Worm (Caenorhabditis elegans): ENCODE measurements around the gene clec-221.

The clec-221 gene

DNA sequence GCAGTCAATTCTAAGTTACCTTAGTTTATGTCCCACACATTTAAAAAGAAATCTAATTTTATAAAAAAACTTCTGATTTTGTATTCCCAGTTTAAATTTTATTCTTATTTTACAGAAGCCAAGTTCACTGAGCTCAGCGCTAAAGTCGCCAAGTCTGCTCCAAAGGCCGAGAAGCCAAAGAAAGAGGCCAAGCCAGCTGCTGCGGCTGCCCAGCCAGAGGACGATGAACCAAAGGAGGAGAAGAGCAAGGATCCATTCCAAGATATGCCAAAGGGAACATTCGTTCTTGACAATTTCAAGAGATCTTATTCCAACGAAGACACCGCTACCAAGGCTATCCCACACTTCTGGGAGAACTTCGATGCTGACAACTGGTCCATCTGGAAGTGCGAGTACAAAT lies 12.6 kb upstream of the clec-221 start:
- TF ChIP-seq unc-39 (tag; optimal IDR thresholded peaks at IDR 0.05), result no peak
- TF ChIP-seq ham-2 (GFP tag; optimal IDR thresholded peaks at IDR 0.05), result no peak
- TF ChIP-seq M03D4.4 (tag; optimal IDR thresholded peaks at IDR 0.05), result no peak

DNA sequence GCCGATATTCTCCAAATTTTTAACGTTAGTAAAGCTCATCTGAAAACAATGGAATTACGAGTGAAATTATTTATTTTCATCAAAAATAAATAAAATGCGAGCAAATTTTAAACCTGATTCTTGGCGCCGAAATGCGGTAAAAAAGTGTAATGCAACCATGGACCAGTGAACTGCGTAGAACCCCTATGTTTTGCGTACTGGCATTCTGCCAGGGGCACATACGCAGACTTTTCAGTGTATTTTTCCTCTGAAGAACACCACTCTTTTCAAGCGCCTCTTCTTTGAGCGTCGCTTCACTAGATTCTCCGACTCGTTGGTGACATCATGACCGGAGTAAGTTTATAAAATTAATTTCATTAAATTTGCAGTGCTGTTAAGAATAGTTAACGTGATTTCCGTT lies 11.3 kb upstream of the clec-221 start, which contains the start of the genes ctf-4 and eef-1G:
ctf-4 (minus strand) TSS at position 39 of the 400 bp plus-strand sequence.
eef-1G (plus strand) TSS at position 219 of the 400 bp plus-strand sequence.
- TF ChIP-seq drap-1 (GFP tag; optimal IDR thresholded peaks at IDR 0.05), result peak; percentile 39
- TF ChIP-seq cnd-1 (tag; optimal IDR thresholded peaks at IDR 0.05), result peak; percentile 47
- TF ChIP-seq mep-1 (tag; optimal IDR thresholded peaks at IDR 0.05), result peak; percentile 98
- TF ChIP-seq unc-120 (tag; optimal IDR thresholded peaks at IDR 0.05; ENCODE audit: poor library complexity, severe bottlenecking), result peak; percentile 23
- peak; percentile 94 for TF ChIP-seq nhr-237 (tag; optimal IDR thresholded peaks at IDR 0.05)
- TF ChIP-seq bed-3 (GFP tag; optimal IDR thresholded peaks at IDR 0.05), result no peak
- TF ChIP-seq pha-4 (tag; optimal IDR thresholded peaks at IDR 0.05), result peak; percentile 97
- TF ChIP-seq nhr-12 (tag; optimal IDR thresholded peaks at IDR 0.05), result no peak
- TF ChIP-seq lsy-2 (tag; optimal IDR thresholded peaks at IDR 0.05), result no peak
- TF ChIP-seq mls-2 (tag; optimal IDR thresholded peaks at IDR 0.05), result no peak
- TF ChIP-seq zip-8 (tag; optimal IDR thresholded peaks at IDR 0.05), result no peak
- TF ChIP-seq sem-2 (GFP tag; optimal IDR thresholded peaks at IDR 0.05), result no peak
- TF ChIP-seq M03D4.4 (tag; optimal IDR thresholded peaks at IDR 0.05), result peak; percentile 53
- TF ChIP-seq ham-2 (GFP tag; optimal IDR thresholded peaks at IDR 0.05), result peak; percentile 20
- peak; percentile 81 for TF ChIP-seq hlh-1 (tag; optimal IDR thresholded peaks at IDR 0.05)
- TF ChIP-seq sptf-1 (tag; optimal IDR thresholded peaks at IDR 0.05), result no peak
- TF ChIP-seq unc-39 (tag; optimal IDR thresholded peaks at IDR 0.05), result no peak
- TF ChIP-seq lin-13 (tag; optimal IDR thresholded peaks at IDR 0.05), result peak; percentile 96
- TF ChIP-seq unc-62 (GFP tag; optimal IDR thresholded peaks at IDR 0.05), result no peak
- TF ChIP-seq elt-3 (tag; optimal IDR thresholded peaks at IDR 0.05), result peak; percentile 62

DNA sequence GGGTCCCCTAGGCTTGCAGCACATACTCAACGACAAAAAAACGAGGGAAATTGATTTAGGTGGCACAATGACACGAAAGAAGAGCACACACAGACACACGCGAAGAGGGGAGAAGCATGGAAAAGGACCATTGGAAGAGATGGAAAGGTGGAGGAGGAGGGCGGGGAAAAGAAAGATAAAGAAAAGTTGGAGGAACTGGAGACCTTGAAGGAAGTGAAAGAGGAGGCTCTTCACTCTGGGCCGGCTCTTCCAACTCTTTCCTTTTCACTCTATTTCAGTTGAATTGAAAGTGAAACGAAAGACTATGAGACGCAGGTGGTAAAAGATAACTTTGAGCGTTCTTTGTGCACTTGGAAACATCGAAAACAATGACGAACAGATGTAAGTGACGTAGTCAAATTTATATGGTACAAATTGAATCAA lies 7.2 kb upstream of the clec-221 start:
- peak; percentile 43 for TF ChIP-seq drap-1 (GFP tag; optimal IDR thresholded peaks at IDR 0.05)
- TF ChIP-seq ces-1 (GFP tag; optimal IDR thresholded peaks at IDR 0.05), result peak; percentile 80
- peak; percentile 24 for TF ChIP-seq mls-2 (tag; optimal IDR thresholded peaks at IDR 0.05)
- no peak for TF ChIP-seq unc-62 (GFP tag; optimal IDR thresholded peaks at IDR 0.05)
- TF ChIP-seq tbx-8 (GFP tag; optimal IDR thresholded peaks at IDR 0.05), result no peak
- TF ChIP-seq bed-3 (GFP tag; optimal IDR thresholded peaks at IDR 0.05), result no peak
- peak; percentile 88 for TF ChIP-seq unc-120 (tag; optimal IDR thresholded peaks at IDR 0.05; ENCODE audit: poor library complexity, severe bottlenecking)
- peak; percentile 26 for TF ChIP-seq sptf-1 (tag; optimal IDR thresholded peaks at IDR 0.05)

DNA sequence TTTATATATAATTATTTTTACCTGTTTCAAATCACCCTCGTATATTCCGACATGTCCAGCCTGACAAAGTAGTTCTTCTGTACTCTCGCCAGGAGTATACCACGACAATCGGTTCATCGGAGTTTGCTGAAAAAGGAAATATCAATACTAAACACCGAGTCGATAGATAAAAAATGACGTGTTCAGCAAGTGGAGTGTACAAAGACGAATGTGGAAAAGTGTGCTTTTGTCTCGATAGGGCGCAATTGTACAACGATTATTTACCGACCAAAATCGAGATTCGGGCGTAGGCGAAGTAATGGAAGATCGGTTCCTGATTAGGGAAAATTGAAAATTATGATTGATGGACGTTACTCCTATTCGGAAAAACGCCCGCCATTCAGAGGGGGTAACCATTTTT lies 6.3 kb upstream of the clec-221 start, which contains the start of gene vps-36:
vps-36 (minus strand) TSS at position 126 of the 400 bp plus-strand sequence.
- TF ChIP-seq ceh-43 (GFP tag; optimal IDR thresholded peaks at IDR 0.05) (no peak), sem-2 (GFP tag; optimal IDR thresholded peaks at IDR 0.05) (no peak), elt-3 (tag; optimal IDR thresholded peaks at IDR 0.05) (no peak), mep-1 (tag; optimal IDR thresholded peaks at IDR 0.05) (no peak)

DNA sequence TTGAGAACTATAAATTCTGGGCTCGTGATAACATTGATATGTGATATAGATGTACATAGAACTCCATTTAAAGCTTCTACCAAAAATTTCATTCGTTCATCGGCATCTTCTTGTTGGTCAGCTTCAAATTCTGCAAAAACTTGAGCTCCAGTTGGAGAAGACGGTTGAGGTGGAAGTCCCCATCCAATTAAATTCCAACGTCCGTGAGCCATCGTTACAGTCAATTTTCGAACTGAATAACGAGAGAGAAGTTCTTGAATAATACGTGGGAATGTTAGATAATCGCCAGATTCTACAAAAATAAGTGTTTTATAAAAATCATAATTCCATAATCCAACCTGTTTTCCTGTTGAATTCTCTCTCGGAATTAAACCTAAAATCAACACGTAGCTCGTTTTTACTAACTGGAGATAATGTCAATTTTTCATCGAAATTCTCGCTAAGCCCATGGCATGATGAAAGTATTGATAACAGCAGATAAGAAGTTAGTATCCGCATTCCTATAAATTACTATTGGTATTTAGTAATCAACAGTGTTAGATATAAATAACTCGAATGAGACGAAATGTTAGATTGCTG lies 4.2 kb upstream of the clec-221 start, which contains the start of gene pigt-1:
pigt-1 (minus strand) TSS at position 500 of the 579 bp plus-strand sequence.
- TF ChIP-seq nhr-12 (tag; optimal IDR thresholded peaks at IDR 0.05) (no peak), bed-3 (GFP tag; optimal IDR thresholded peaks at IDR 0.05) (no peak)

DNA sequence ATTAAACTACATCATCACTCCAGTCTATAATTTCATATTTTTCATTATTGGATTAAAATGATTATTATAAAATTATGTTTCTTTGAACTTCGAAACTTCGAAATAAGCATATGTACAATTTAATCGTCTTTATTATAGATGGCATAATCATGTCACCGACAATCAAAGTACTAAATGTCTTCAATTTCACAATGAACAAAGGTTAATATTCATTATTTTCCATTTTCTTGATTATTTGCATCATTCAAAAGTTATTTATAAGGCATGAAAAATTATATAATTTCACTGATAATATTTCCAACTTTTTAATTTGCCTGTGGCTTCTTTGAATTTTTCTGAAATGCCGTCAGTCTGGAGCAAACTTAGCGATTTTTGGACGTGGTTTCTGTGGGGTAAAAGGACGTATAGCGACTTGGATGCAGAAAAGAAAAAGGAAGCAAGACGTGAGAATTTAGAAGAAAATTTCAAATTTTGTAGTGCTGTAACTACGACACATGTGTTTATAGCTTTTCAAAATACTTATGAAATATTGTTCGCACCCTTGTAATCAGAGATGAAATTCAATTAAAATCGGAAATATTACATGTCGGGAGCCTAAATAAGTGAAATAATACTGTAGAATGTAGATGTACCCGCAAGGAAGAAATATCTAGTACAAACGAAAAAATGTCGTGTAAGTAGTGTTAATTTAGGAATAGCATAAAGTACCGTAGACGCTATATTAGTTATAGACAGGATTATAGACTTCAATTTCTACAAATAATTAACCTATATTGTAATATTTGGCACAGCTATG lies 1.6 kb upstream of the clec-221 start, which contains the start of gene F17C11.13:
F17C11.13 (plus strand) TSS at position 243 of the 796 bp plus-strand sequence.
- no peak for TF ChIP-seq ces-1 (GFP tag; optimal IDR thresholded peaks at IDR 0.05)
- TF ChIP-seq zip-8 (tag; optimal IDR thresholded peaks at IDR 0.05), result no peak
- TF ChIP-seq mep-1 (tag; optimal IDR thresholded peaks at IDR 0.05), result no peak
- no peak for TF ChIP-seq lsy-2 (tag; optimal IDR thresholded peaks at IDR 0.05)
- no peak for TF ChIP-seq ceh-39 (tag; optimal IDR thresholded peaks at IDR 0.05)
- TF ChIP-seq M03D4.4 (tag; optimal IDR thresholded peaks at IDR 0.05), result no peak

DNA sequence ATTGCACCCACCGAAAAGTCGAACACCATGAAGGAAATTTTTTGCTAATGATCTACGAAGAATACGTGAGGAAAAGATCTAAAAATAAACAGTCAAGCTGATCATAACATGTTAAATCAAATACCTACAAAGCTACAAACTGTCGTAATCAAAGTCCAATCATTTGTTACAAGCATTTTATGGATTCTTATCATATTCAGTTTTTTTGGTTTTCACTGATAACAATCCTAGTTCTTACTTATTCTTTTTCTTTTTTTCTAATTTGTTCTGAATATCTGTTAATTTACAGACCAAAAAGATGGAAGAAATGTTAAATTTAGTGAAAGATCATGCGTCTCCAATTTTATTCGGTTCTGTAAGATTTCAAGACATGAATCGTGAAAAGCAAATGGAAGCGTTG lies 598 bp upstream of the clec-221 start, which contains the start of gene F17C11.6:
F17C11.6 (plus strand) TSS at position 290 of the 400 bp plus-strand sequence.
- TF ChIP-seq sem-2 (GFP tag; optimal IDR thresholded peaks at IDR 0.05), result no peak
- TF ChIP-seq nhr-237 (tag; optimal IDR thresholded peaks at IDR 0.05), result no peak
- TF ChIP-seq unc-62 (GFP tag; optimal IDR thresholded peaks at IDR 0.05), result no peak

All from whole organism, mixed stage, embryonic.